Worm (Caenorhabditis elegans) whole organism, mixed stage, embryonic: ENCODE results near the gene C14A6.12.

ENCODE experiments used
- M03D4.4 ChIP-seq: sonication (generic microtip); optimal IDR thresholded peaks from 2 replicates; lab custom pipeline; 2017; ENCODE audit warnings: mild to moderate bottlenecking, missing genetic modification characterization, missing compliant biosample characterization
- bed-3 ChIP-seq: fragments of 200-800 bp; sonication (Bioruptor generic); optimal IDR thresholded peaks from 3 replicates; lab custom pipeline; 2018; ENCODE audit warnings: mild to moderate bottlenecking, missing genetic modification characterization, moderate library complexity, missing compliant biosample characterization
- blmp-1 ChIP-seq: fragments of 150-350 bp; optimal IDR thresholded peaks from 2 replicates; lab custom pipeline; 2014; ENCODE audit warnings: missing biosample characterization, missing genetic modification characterization
- ceh-39 ChIP-seq: fragments of 150-350 bp; optimal IDR thresholded peaks from 2 replicates; lab custom pipeline; 2014; ENCODE audit warnings: missing biosample characterization, missing genetic modification characterization
- ces-1 ChIP-seq: fragments of 150-350 bp; optimal IDR thresholded peaks from 2 replicates; lab custom pipeline; 2014; ENCODE audit warnings: missing biosample characterization, missing genetic modification reagents, missing genetic modification characterization
- cnd-1 ChIP-seq: fragments of 200-800 bp; sonication (Bioruptor generic); optimal IDR thresholded peaks from 2 replicates; lab custom pipeline; 2018; ENCODE audit warnings: mild to moderate bottlenecking, missing genetic modification characterization, missing compliant biosample characterization
- drap-1 ChIP-seq: fragments of 200-800 bp; sonication (Bioruptor generic); optimal IDR thresholded peaks from 3 replicates; lab custom pipeline; 2018; ENCODE audit warnings: mild to moderate bottlenecking, missing genetic modification characterization, missing compliant biosample characterization
- elt-1 ChIP-seq: sonication (generic microtip); optimal IDR thresholded peaks from 2 replicates; lab custom pipeline; 2017; ENCODE audit warnings: missing genetic modification characterization, mild to moderate bottlenecking, missing compliant biosample characterization, antibody characterized with exemption, moderate library complexity, borderline replicate concordance; ENCODE audit not compliant: insufficient read depth
- elt-3 ChIP-seq: fragments of 150-350 bp; optimal IDR thresholded peaks from 2 replicates; lab custom pipeline; 2014; ENCODE audit warnings: missing biosample characterization, missing genetic modification characterization
- flh-1 ChIP-seq: fragments of 200-800 bp; sonication (Bioruptor generic); optimal IDR thresholded peaks from 2 replicates; lab custom pipeline; 2018; ENCODE audit warnings: mild to moderate bottlenecking, missing genetic modification characterization, moderate library complexity, missing compliant biosample characterization
- ham-2 ChIP-seq: fragments of 200-800 bp; sonication (Bioruptor generic); optimal IDR thresholded peaks from 2 replicates; lab custom pipeline; 2018; ENCODE audit warnings: mild to moderate bottlenecking, missing genetic modification characterization, missing compliant biosample characterization
- hlh-1 ChIP-seq: fragments of 150-350 bp; optimal IDR thresholded peaks from 2 replicates; lab custom pipeline; 2014; ENCODE audit warnings: missing biosample characterization, missing genetic modification reagents, missing genetic modification characterization
- lin-13 ChIP-seq: fragments of 150-350 bp; optimal IDR thresholded peaks from 2 replicates; lab custom pipeline; 2014; ENCODE audit warnings: missing biosample characterization, missing genetic modification characterization
- lin-32 ChIP-seq: fragments of 200-800 bp; sonication (Bioruptor generic); optimal IDR thresholded peaks from 2 replicates; lab custom pipeline; 2018; ENCODE audit warnings: mild to moderate bottlenecking, missing genetic modification characterization, missing compliant biosample characterization
- lsy-2 ChIP-seq: fragments of 150-350 bp; optimal IDR thresholded peaks from 2 replicates; lab custom pipeline; 2014; ENCODE audit warnings: missing biosample characterization, missing genetic modification characterization
- mab-5 ChIP-seq: fragments of 150-350 bp; optimal IDR thresholded peaks from 2 replicates; lab custom pipeline; 2014; ENCODE audit warnings: missing biosample characterization, missing genetic modification characterization
- mep-1 ChIP-seq: fragments of 150-350 bp; optimal IDR thresholded peaks from 2 replicates; lab custom pipeline; 2017; ENCODE audit warnings: missing biosample characterization, missing genetic modification reagents, missing genetic modification characterization, inconsistent platforms
- mls-2 ChIP-seq: sonication (generic microtip); optimal IDR thresholded peaks from 2 replicates; lab custom pipeline; 2016; ENCODE audit warnings: mild to moderate bottlenecking, missing genetic modification characterization, moderate library complexity, missing compliant biosample characterization
- nhr-12 ChIP-seq: fragments of 150-350 bp; optimal IDR thresholded peaks from 2 replicates; lab custom pipeline; 2014; ENCODE audit warnings: missing biosample characterization, missing genetic modification characterization
- nhr-2 ChIP-seq: fragments of 150-350 bp; optimal IDR thresholded peaks from 2 replicates; lab custom pipeline; 2014; ENCODE audit warnings: missing biosample characterization, missing genetic modification characterization
- nhr-76 ChIP-seq: sonication (generic microtip); optimal IDR thresholded peaks from 2 replicates; lab custom pipeline; 2017; ENCODE audit warnings: missing biosample characterization, missing genetic modification characterization
- pha-4 ChIP-seq: fragments of 150-350 bp; optimal IDR thresholded peaks from 2 replicates; lab custom pipeline; 2018; ENCODE audit warnings: missing biosample characterization, missing genetic modification reagents, missing genetic modification characterization
- sem-2 ChIP-seq: fragments of 200-800 bp; sonication (Bioruptor generic); optimal IDR thresholded peaks from 2 replicates; lab custom pipeline; 2018; ENCODE audit warnings: mild to moderate bottlenecking, missing genetic modification characterization, missing compliant biosample characterization
- snpc-4 ChIP-seq: fragments of 150-350 bp; optimal IDR thresholded peaks from 2 replicates; lab custom pipeline; 2014; ENCODE audit warnings: missing biosample characterization, missing genetic modification characterization
- sptf-1 ChIP-seq: sonication (generic microtip); optimal IDR thresholded peaks from 2 replicates; lab custom pipeline; 2017; ENCODE audit warnings: mild to moderate bottlenecking, missing genetic modification characterization, moderate library complexity, missing compliant biosample characterization
- tbx-8 ChIP-seq: fragments of 200-800 bp; sonication (Bioruptor generic); optimal IDR thresholded peaks from 2 replicates; lab custom pipeline; 2018; ENCODE audit warnings: mild to moderate bottlenecking, missing genetic modification characterization, moderate library complexity, missing compliant biosample characterization
- unc-39 ChIP-seq: fragments of 150-350 bp; optimal IDR thresholded peaks from 2 replicates; lab custom pipeline; 2014; ENCODE audit warnings: missing biosample characterization, missing genetic modification characterization
- unc-62 ChIP-seq: fragments of 150-350 bp; optimal IDR thresholded peaks from 2 replicates; lab custom pipeline; 2014; ENCODE audit warnings: missing biosample characterization, missing genetic modification reagents, missing genetic modification characterization
- zip-8 ChIP-seq: fragments of 150-350 bp; optimal IDR thresholded peaks from 2 replicates; lab custom pipeline; 2014; ENCODE audit warnings: missing biosample characterization, missing genetic modification characterization

Gene C14A6.12

ce11 chrV:18161228-18161627, 1.2 kb downstream of the C14A6.12 start, which contains the start of gene C14A6.13:
C14A6.13 (minus strand) TSS chrV:18161328.
- TF ChIP-seq zip-8, result no peak
- no peak for TF ChIP-seq mep-1 (tag; lab: Kevin White, UChicago)
- TF ChIP-seq M03D4.4 (tag; lab: Kevin White, UChicago), result no peak
- TF ChIP-seq unc-62 (GFP tag; lab: Kevin White, UChicago), result no peak

DNA sequence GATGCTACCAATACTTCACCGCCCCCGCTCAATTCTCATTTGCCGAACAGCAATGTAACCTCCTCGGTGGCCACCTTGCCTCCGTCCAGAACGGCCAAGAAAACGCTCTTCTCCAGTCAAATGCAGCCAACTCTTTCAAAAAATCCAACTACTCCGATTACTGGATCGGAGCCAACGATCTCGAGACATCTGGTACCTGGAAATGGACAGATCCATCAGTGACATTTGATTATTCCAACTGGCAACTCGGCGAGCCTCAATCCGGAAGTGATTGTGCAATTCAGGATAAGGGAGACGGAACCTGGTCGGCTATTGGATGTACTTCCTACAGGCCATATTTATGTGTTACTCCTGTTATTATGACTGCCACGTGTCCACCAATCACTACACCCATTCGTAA, 4.3 kb downstream of the C14A6.12 start:
- TF ChIP-seq cnd-1 (tag; lab: Kevin White, UChicago) (no peak), sem-2 (GFP tag; lab: Kevin White, UChicago) (no peak), pha-4 (tag; lab: Kevin White, UChicago) (no peak), flh-1 (GFP tag; lab: Kevin White, UChicago) (no peak), snpc-4 (tag; lab: Kevin White, UChicago) (no peak), mls-2 (tag; lab: Kevin White, UChicago) (no peak)

ce11 chrV:18157707-18158106, 4.8 kb downstream of the C14A6.12 start, which contains the start of gene clec-48:
clec-48 (plus strand) TSS chrV:18158026.
- no peak for TF ChIP-seq mep-1 (tag; lab: Kevin White, UChicago)
- TF ChIP-seq, all 35 proteins: peak for 0

ce11 chrV:18146077-18146476, 16.4 kb downstream of the C14A6.12 start, which contains the start of gene C14A6.3:
C14A6.3 (plus strand) TSS chrV:18146377.
- TF ChIP-seq lin-32, result no peak
- TF ChIP-seq nhr-2, result no peak
- no peak for TF ChIP-seq bed-3 (GFP tag; lab: Kevin White, UChicago)
- no peak for TF ChIP-seq lin-13
- TF ChIP-seq blmp-1 (tag; lab: Kevin White, UChicago), result no peak

DNA sequence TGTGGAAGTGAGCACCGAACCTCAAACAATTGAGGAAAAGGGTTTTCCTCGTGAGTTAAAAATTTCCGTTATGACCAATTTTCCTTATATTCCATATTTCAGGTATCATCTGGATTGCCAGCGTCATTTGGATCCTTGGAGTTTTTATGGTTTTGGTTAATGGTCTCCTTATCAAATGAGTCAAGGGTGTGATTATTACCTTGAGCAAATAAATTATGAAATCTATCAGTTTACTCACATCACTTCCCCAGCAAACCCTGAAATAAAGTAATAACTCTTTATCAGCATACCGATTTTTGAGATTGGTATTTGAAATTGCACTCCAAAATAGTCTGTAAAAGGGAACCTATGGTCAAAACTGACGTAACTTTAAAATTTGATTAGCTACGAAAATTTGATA, 18.0 kb downstream of the C14A6.12 start:
- TF ChIP-seq snpc-4 (tag; lab: Kevin White, UChicago) (no peak), hlh-1 (no peak), zip-8 (no peak), elt-3 (tag; lab: Kevin White, UChicago) (no peak), mab-5 (tag; lab: Kevin White, UChicago) (no peak), mls-2 (tag; lab: Kevin White, UChicago) (no peak), unc-39 (no peak), lin-13 (no peak), flh-1 (GFP tag; lab: Kevin White, UChicago) (no peak), M03D4.4 (tag; lab: Kevin White, UChicago) (no peak), elt-1 (tag; lab: Kevin White, UChicago) (no peak), tbx-8 (GFP tag; lab: Kevin White, UChicago) (no peak)

DNA sequence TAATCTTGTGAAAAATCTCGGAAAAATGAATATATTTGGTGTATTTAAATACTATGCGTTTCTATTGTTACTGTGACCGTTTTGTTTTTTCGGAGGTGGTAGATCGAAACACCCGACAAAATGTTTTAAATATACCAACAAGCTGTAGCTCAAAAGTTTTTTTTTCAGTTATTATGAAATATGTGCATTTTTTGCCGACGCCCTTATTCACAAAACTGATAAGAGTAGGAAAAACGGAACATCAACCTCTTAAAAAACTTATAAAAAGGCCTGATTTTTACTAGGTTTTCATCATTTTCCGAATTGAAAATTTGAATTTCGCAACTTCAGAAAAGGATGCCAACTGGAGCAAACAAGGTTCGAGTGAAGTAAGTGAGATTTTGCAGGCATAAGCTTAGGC, 19.0 kb downstream of the C14A6.12 start, which contains the start of gene Y37H2A.14:
Y37H2A.14 (plus strand) TSS at position 301 of the 400 bp plus-strand sequence.
- TF ChIP-seq ces-1 (no peak), bed-3 (GFP tag; lab: Kevin White, UChicago) (no peak), nhr-76 (tag; lab: Kevin White, UChicago) (no peak), unc-62 (GFP tag; lab: Kevin White, UChicago) (no peak), nhr-12 (no peak), drap-1 (GFP tag; lab: Kevin White, UChicago) (no peak), blmp-1 (tag; lab: Kevin White, UChicago) (no peak), M03D4.4 (tag; lab: Kevin White, UChicago) (no peak), zip-8 (no peak), lsy-2 (tag; lab: Kevin White, UChicago) (no peak)

DNA sequence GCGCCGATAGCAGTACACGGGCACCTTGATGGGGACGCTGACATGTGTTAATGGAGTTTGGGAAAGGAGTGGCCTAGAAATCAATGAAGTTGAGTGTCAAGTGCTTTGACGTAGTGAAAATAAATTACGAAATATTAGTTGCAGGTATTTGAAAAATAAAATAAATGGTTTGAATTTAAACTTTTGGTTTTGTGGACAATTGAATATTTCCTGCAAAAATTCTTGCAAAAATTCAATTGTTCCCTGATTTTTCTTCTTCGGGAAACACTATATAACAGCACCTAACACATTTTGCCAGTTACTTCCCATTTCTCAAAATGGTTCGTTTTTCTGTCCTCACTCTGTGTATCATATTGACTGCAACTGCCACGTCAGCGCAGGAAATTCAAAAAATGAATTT, 19.9 kb downstream of the C14A6.12 start, which contains the start of gene Y37H2A.13:
Y37H2A.13 (plus strand) TSS at position 301 of the 400 bp plus-strand sequence.
- no peak for TF ChIP-seq bed-3 (GFP tag; lab: Kevin White, UChicago)
- TF ChIP-seq mls-2 (tag; lab: Kevin White, UChicago), result no peak
- no peak for TF ChIP-seq ceh-39
- no peak for TF ChIP-seq pha-4 (tag; lab: Kevin White, UChicago)
- TF ChIP-seq sptf-1 (tag; lab: Kevin White, UChicago), result no peak
- TF ChIP-seq elt-3 (tag; lab: Kevin White, UChicago), result no peak
- TF ChIP-seq lin-13, result no peak
- no peak for TF ChIP-seq ham-2 (GFP tag; lab: Kevin White, UChicago)
- no peak for TF ChIP-seq mab-5 (tag; lab: Kevin White, UChicago)
